Worm (Caenorhabditis elegans) whole organism, mixed stage, embryonic: ENCODE measurements around the gene F19B6.1.

Experiments used
- bed-3 ChIP-seq: fragments of 200-800 bp; sonication (Bioruptor generic); optimal IDR thresholded peaks from 3 replicates; lab custom pipeline; 2018; ENCODE audit warnings: mild to moderate bottlenecking, missing genetic modification characterization, moderate library complexity, missing compliant biosample characterization
- ceh-39 ChIP-seq: fragments of 150-350 bp; optimal IDR thresholded peaks from 2 replicates; lab custom pipeline; 2014; ENCODE audit warnings: missing biosample characterization, missing genetic modification characterization
- snpc-4 ChIP-seq: fragments of 150-350 bp; optimal IDR thresholded peaks from 2 replicates; lab custom pipeline; 2014; ENCODE audit warnings: missing biosample characterization, missing genetic modification characterization

- TF ChIP-seq bed-3 (GFP tag; lab: Kevin White, UChicago) (no peak), snpc-4 (tag; lab: Kevin White, UChicago) (no peak), ceh-39 (tag; lab: Kevin White, UChicago) (no peak)
Observed at ce11 chrIV:12301161-12301560, 34.7 kb downstream of the F19B6.1 start, which contains the start of gene oac-59.
